Worm (Caenorhabditis elegans): ENCODE results near the gene ref-2.
A peak's percentile ranks its signal among the peaks of the same experiment; 100 is the strongest.

ref-2 gene

DNA sequence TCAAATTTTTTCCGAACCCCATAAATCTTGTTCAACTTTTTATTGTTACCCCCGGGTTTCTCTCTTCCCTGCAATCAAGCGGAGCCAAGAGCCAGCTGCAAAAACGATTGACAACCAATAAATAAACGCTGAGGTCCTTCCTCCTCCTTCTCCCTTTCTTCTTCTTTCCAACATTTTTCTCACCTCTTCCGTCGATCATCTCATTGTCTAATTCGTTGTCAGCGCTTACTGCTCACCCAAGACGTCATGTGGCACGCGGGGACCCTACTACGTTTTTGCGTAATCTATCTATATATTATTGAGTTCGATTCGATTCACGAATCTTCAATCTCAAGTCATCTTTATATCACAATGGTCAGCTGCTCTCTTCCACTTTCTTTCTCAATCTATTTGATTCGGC lies 28.6 kb upstream of the ref-2 start (continued):
- no peak for TF ChIP-seq Y116A8C.19 (tag; optimal IDR thresholded peaks at IDR 0.05; ENCODE audit: borderline replicate concordance)
- no peak for TF ChIP-seq ceh-63 (GFP tag; optimal IDR thresholded peaks at IDR 0.05)
- TF ChIP-seq mef-2 (tag; optimal IDR thresholded peaks at IDR 0.05) = no peak
- no peak for TF ChIP-seq tlp-1 (tag; optimal IDR thresholded peaks at IDR 0.05)
- TF ChIP-seq nhr-19 (GFP tag; conservative IDR thresholded peaks at IDR 0.05) = peak; percentile 52
- no peak for TF ChIP-seq skn-1 (tag; optimal IDR thresholded peaks at IDR 0.05)
- no peak for TF ChIP-seq ceh-90 (tag; optimal IDR thresholded peaks at IDR 0.05)
- TF ChIP-seq lin-39 (tag; optimal IDR thresholded peaks at IDR 0.05) = no peak
- TF ChIP-seq swsn-7 (tag; optimal IDR thresholded peaks at IDR 0.05) = no peak
- TF ChIP-seq mab-9 (GFP tag; IDR thresholded peaks at IDR 0.05) = no peak
- peak; percentile 32 for TF ChIP-seq snu-23 (GFP tag; optimal IDR thresholded peaks at IDR 0.05)
- no peak for TF ChIP-seq ceh-8 (GFP tag; optimal IDR thresholded peaks at IDR 0.05)
- TF ChIP-seq lin-13 (GFP tag; optimal IDR thresholded peaks at IDR 0.05) = no peak
- no peak for TF ChIP-seq vab-15 (tag; optimal IDR thresholded peaks at IDR 0.05)
- no peak for TF ChIP-seq unc-62 (GFP tag; optimal IDR thresholded peaks at IDR 0.05)
- TF ChIP-seq lsy-2 (tag; optimal IDR thresholded peaks at IDR 0.05) = peak in 1 of 2 experiments; percentile 41
- TF ChIP-seq mep-1 (tag; optimal IDR thresholded peaks at IDR 0.05) = no peak
- peak; percentile 68 for TF ChIP-seq rnt-1 (tag; optimal IDR thresholded peaks at IDR 0.05)
- TF ChIP-seq egl-27 (tag; optimal IDR thresholded peaks at IDR 0.05) = no peak
- peak; percentile 56 for TF ChIP-seq unc-130 (tag; optimal IDR thresholded peaks at IDR 0.05)
- no peak for TF ChIP-seq blmp-1 (tag; optimal IDR thresholded peaks at IDR 0.05)
- TF ChIP-seq fos-1 (tag; optimal IDR thresholded peaks at IDR 0.05) = no peak
- no peak for TF ChIP-seq pag-3 (tag; optimal IDR thresholded peaks at IDR 0.05; ENCODE audit: borderline replicate concordance, insufficient read depth)

DNA sequence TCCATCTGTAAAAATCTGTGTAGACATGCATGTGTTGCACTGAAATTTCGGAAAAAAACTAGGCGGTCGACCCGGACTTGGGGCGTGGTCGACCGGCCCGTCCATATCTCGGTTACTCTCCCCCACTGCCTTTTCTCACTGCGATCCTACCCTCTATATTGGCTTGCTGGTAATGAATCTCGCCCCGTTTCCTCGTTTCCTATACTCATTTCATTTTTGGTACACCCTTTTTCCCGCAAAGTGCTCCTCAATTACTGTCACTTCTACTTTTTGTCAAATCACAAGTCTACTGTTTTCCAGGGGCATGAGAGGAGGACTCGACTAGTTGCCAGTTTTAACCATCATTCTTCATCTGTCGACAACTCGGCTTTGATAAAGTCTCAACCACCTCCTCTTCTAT lies 25.1 kb upstream of the ref-2 start, which contains the start of gene K09F5.6:
K09F5.6 (plus strand) TSS at position 301 of the 400 bp plus-strand sequence.
- TF ChIP-seq skn-1 (tag; optimal IDR thresholded peaks at IDR 0.05) (no peak), C34B4.2 (tag; optimal IDR thresholded peaks at IDR 0.05) (no peak), nhr-85 (tag) (no peak), unc-30 (tag; optimal IDR thresholded peaks at IDR 0.05) (no peak), fkh-8 (tag; optimal IDR thresholded peaks at IDR 0.05) (no peak), lin-39 (tag; optimal IDR thresholded peaks at IDR 0.05) (no peak), nhr-237 (tag; optimal IDR thresholded peaks at IDR 0.05) (no peak), ets-5 (GFP tag; IDR thresholded peaks at IDR 0.05) (no peak), egl-27 (tag; optimal IDR thresholded peaks at IDR 0.05) (no peak), lsy-2 (tag; optimal IDR thresholded peaks at IDR 0.05) (no peak), ceh-8 (GFP tag; optimal IDR thresholded peaks at IDR 0.05) (no peak), snpc-4 (tag; optimal IDR thresholded peaks at IDR 0.05) (no peak), nhr-77 (tag; optimal IDR thresholded peaks at IDR 0.05) (no peak), ceh-90 (tag; optimal IDR thresholded peaks at IDR 0.05) (no peak), unc-130 (tag; optimal IDR thresholded peaks at IDR 0.05) (no peak), ceh-63 (GFP tag; optimal IDR thresholded peaks at IDR 0.05) (no peak)

DNA sequence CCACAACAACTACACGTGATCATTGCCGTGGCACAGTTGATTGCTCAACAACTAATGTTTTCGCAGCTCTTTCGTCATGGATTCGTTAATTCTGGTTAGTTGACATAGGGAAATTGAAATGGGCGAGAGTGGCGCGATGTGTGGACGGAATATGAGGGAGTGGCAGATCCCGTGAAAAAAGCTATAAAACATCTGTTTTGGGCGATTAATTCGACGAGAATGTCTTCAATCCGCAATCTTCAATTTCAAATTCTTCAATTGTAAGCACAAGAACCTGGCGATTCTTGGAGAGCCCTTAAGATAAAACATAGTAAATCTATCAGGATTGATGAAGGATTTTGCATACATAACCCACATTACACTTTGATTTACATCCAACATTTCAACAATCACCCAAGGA lies 23.5 kb upstream of the ref-2 start:
- TF ChIP-seq dsc-1 (tag; optimal IDR thresholded peaks at IDR 0.05) (peak; percentile 77), unc-30 (tag; optimal IDR thresholded peaks at IDR 0.05) (no peak)

DNA sequence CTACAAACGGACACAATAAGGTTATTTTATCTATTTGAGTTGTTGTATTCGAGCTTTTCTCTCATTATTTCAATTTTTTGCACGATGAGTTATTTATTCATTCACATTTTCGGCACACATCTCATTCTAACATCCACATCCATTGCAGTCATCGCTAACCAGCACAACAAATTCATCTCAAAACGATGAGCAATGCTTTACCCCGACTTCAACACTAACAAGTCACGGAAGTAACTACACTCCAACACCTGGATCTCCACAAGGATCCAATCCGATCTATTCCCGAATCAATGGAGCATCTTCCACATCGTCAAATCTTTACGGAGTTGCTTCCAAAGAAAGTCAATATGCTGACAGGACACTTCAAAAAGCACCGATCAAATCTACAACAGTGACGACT lies 19.9 kb upstream of the ref-2 start:
- no peak for TF ChIP-seq hlh-4 (tag; optimal IDR thresholded peaks at IDR 0.05)

DNA sequence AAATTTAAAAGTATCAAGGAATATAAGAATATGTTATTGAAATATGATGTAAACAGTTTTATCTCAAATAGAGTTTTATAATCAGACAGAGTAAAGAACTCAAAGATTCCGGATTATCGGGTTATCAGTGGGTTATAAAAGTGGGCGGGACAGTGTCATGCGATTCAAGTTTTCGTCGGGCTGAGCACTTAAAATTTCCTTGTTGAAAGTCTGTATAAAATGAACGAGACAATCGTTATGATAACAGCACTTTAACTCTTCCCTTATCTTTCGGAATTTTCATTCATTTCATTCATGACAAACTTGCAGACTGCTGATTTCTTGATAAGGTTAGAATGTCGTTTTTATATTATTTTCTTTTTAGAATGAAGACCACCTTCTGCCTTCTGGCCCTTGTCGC lies 18.4 kb upstream of the ref-2 start, which contains the start of gene spp-14:
spp-14 (plus strand) TSS at position 365 of the 400 bp plus-strand sequence.
- TF ChIP-seq lin-14 (GFP tag; optimal IDR thresholded peaks at IDR 0.05) = peak; percentile 22
- no peak for TF ChIP-seq mdl-1 (tag; optimal IDR thresholded peaks at IDR 0.05)
- no peak for TF ChIP-seq irx-1 (tag; optimal IDR thresholded peaks at IDR 0.05)
- peak; percentile 99 for TF ChIP-seq elt-2 (tag; optimal IDR thresholded peaks at IDR 0.05)
- TF ChIP-seq lin-35 (GFP tag; optimal IDR thresholded peaks at IDR 0.05) = peak in 1 of 2 experiments; percentile 41
- TF ChIP-seq nhr-20 (tag; optimal IDR thresholded peaks at IDR 0.05) = peak; percentile 48
- peak; percentile 63 for TF ChIP-seq tlp-1 (tag; optimal IDR thresholded peaks at IDR 0.05)
- TF ChIP-seq nhr-19 (GFP tag; conservative IDR thresholded peaks at IDR 0.05) = peak; percentile 29
- TF ChIP-seq lir-3 (tag; optimal IDR thresholded peaks at IDR 0.05; ENCODE audit: poor library complexity) = peak; percentile 19
- TF ChIP-seq snu-23 (GFP tag; optimal IDR thresholded peaks at IDR 0.05) = no peak
- TF ChIP-seq jun-1 (tag; optimal IDR thresholded peaks at IDR 0.05) = peak; percentile 30
- no peak for TF ChIP-seq C34B4.2 (tag; optimal IDR thresholded peaks at IDR 0.05)
- TF ChIP-seq nhr-71 (tag; optimal IDR thresholded peaks at IDR 0.05) = peak; percentile 49
- no peak for TF ChIP-seq ceh-88 (GFP tag; IDR thresholded peaks at IDR 0.05)
- TF ChIP-seq nhr-90 (tag; optimal IDR thresholded peaks at IDR 0.05; ENCODE audit: poor library complexity) = peak; percentile 1
- no peak for TF ChIP-seq nhr-28 (tag; optimal IDR thresholded peaks at IDR 0.05)

Measured in whole organism, L1 larva.